Fruit fly (Drosophila melanogaster) whole organism, prepupa: ENCODE data around the gene Capa.

Experiments
- Blimp-1 ChIP-seq: fragments of 200-800 bp; sonication (Bioruptor generic); optimal IDR thresholded peaks from 3 replicates; lab custom pipeline; 2017; ENCODE audit warnings: missing biosample characterization, missing genetic modification characterization, mild to moderate bottlenecking, moderate library complexity, missing genetic modification reagents
- CG4318 ChIP-seq: fragments of 200-800 bp; sonication (Bioruptor generic); optimal IDR thresholded peaks from 3 replicates; lab custom pipeline; 2017; ENCODE audit warnings: missing biosample characterization, mild to moderate bottlenecking, missing genetic modification characterization
- OdsH ChIP-seq: fragments of 200-800 bp; sonication (Bioruptor generic); optimal IDR thresholded peaks from 3 replicates; lab custom pipeline; 2016; ENCODE audit warnings: missing biosample characterization, missing genetic modification characterization

DNA sequence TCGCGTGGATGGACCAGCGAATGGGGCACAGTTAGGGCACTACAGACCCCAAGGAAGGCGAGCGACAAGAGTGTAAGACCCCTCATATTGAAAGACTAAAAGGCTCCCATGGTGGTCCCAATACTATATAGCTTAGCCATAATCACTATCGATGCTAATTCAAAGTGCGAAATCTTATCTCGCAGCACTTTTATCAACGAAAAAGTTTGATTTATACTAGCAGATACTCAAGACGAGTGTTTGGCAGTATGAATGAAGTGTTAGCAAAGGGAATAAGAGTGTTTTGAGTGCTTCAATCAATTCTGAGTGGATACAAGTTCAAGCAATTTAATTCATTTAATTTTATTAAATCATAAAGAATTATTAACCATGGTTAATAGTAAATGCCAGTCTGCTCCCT lies 11.9 kb upstream of the Capa start, which contains the start of gene Jon99Ci:
- TF ChIP-seq CG4318 (GFP tag; lab: Kevin White, UChicago): no peak
- TF ChIP-seq Blimp-1 (GFP tag; lab: Kevin White, UChicago): no peak
- TF ChIP-seq OdsH (GFP tag; lab: Kevin White, UChicago): no peak
